Worm (Caenorhabditis elegans) whole organism, L4 larva: Measurements from ENCODE around the gene C25A11.2.
A peak's percentile ranks its signal among the peaks of the same experiment; 100 is the strongest.

Experiments used
- F10B5.3 ChIP-seq: sonication (generic microtip); optimal IDR thresholded peaks from 2 replicates; lab custom pipeline; 2016; ENCODE audit warnings: mild to moderate bottlenecking, missing genetic modification characterization, missing compliant biosample characterization
- F26F4.8 ChIP-seq: fragments of 200-800 bp; sonication (Bioruptor generic); conservative IDR thresholded peaks from 2 replicates; pipeline ENCODE4 v1.3.6; 2022; ENCODE audit warnings: missing genetic modification characterization, missing compliant biosample characterization
- F37D6.2 ChIP-seq: sonication (generic microtip); optimal IDR thresholded peaks from 2 replicates; lab custom pipeline; 2016; ENCODE audit warnings: mild to moderate bottlenecking, missing genetic modification characterization, missing compliant biosample characterization
- T26A8.4 ChIP-seq: fragments of 200-800 bp; sonication (Bioruptor generic); IDR thresholded peaks from 2 replicates; pipeline ENCODE4 v1.3.6; 2022; ENCODE audit warnings: missing genetic modification characterization, missing compliant biosample characterization
- Y75B8A.6 ChIP-seq: fragments of 200-800 bp; sonication (Bioruptor generic); IDR thresholded peaks from 2 replicates; pipeline ENCODE4 v1.3.6; 2022; ENCODE audit warnings: missing genetic modification reagents, missing genetic modification characterization, missing compliant biosample characterization
- ZK546.5 ChIP-seq, 2 experiments: sonication (generic microtip); optimal IDR thresholded peaks; 2 replicates each; lab custom pipeline; 2017; ENCODE audit warnings: missing biosample characterization in 2 of 2, missing genetic modification characterization in 2 of 2
- aha-1 ChIP-seq: fragments of 150-350 bp; peaks from one replicate; lab custom pipeline; 2014; ENCODE audit warnings: missing biosample characterization, missing genetic modification characterization
- ama-1 ChIP-seq: fragments of 150-350 bp; optimal IDR thresholded peaks from 2 replicates; lab custom pipeline; 2014; ENCODE audit warnings: inconsistent platforms, mixed read lengths
- arid-1 ChIP-seq: fragments of 200-800 bp; sonication (Bioruptor generic); conservative IDR thresholded peaks from 2 replicates; pipeline ENCODE4 v1.3.6; 2022; ENCODE audit warnings: missing genetic modification reagents, missing genetic modification characterization, missing compliant biosample characterization
- attf-4 ChIP-seq: sonication (generic microtip); optimal IDR thresholded peaks from 3 replicates; lab custom pipeline; 2017; ENCODE audit warnings: missing biosample characterization, missing genetic modification characterization
- ceh-20 ChIP-seq: fragments of 200-800 bp; sonication (Bioruptor generic); IDR thresholded peaks from 2 replicates; pipeline ENCODE4 v1.3.6; 2022; ENCODE audit warnings: missing genetic modification reagents, missing genetic modification characterization, missing compliant biosample characterization
- ceh-28 ChIP-seq: fragments of 150-350 bp; optimal IDR thresholded peaks from 2 replicates; lab custom pipeline; 2014; ENCODE audit warnings: missing biosample characterization, missing genetic modification reagents, missing genetic modification characterization
- ceh-62 ChIP-seq: sonication (generic microtip); optimal IDR thresholded peaks from 2 replicates; lab custom pipeline; 2017; ENCODE audit warnings: missing biosample characterization, missing genetic modification characterization
- cey-2 ChIP-seq: sonication (generic microtip); optimal IDR thresholded peaks from 3 replicates; lab custom pipeline; 2017; ENCODE audit warnings: missing genetic modification characterization, mild to moderate bottlenecking, missing compliant biosample characterization, antibody characterized with exemption, borderline replicate concordance; ENCODE audit not compliant: insufficient read depth
- daf-16 ChIP-seq, 3 experiments: sonication (generic microtip); optimal IDR thresholded peaks; 2 replicates each; lab custom pipeline; 2016 to 2017; ENCODE audit warnings: missing genetic modification characterization in 3 of 3, missing genetic modification reagents in 3 of 3, mild to moderate bottlenecking in 2 of 3, missing compliant biosample characterization in 2 of 3, missing biosample characterization in 1 of 3, moderate library complexity in 1 of 3
- daf-19 ChIP-seq: fragments of 200-800 bp; sonication (Bioruptor generic); conservative IDR thresholded peaks from 2 replicates; pipeline ENCODE4 v1.3.6; 2022; ENCODE audit warnings: missing genetic modification characterization, missing compliant biosample characterization
- daf-8 ChIP-seq: fragments of 200-800 bp; sonication (Bioruptor generic); IDR thresholded peaks from 2 replicates; pipeline ENCODE4 v1.3.6; 2022; ENCODE audit warnings: missing genetic modification characterization, missing compliant biosample characterization
- dmd-8 ChIP-seq: fragments of 200-800 bp; sonication (Bioruptor generic); IDR thresholded peaks from 2 replicates; pipeline ENCODE4 v1.3.6; 2022; ENCODE audit warnings: missing genetic modification characterization, missing compliant biosample characterization
- dmd-9 ChIP-seq: fragments of 200-800 bp; sonication (Bioruptor generic); IDR thresholded peaks from 2 replicates; pipeline ENCODE4 v1.3.6; 2022; ENCODE audit warnings: missing genetic modification reagents, missing genetic modification characterization, missing compliant biosample characterization
- dpl-1 ChIP-seq: fragments of 150-350 bp; optimal IDR thresholded peaks from 2 replicates; lab custom pipeline; 2014; ENCODE audit warnings: missing biosample characterization, missing genetic modification reagents, missing genetic modification characterization
- dve-1 ChIP-seq: sonication (generic microtip); optimal IDR thresholded peaks from 2 replicates; lab custom pipeline; 2017; ENCODE audit warnings: antibody characterized with exemption, mild to moderate bottlenecking, missing genetic modification characterization, missing compliant biosample characterization; ENCODE audit not compliant: insufficient read depth
- egl-43 ChIP-seq: fragments of 200-800 bp; sonication (Bioruptor generic); IDR thresholded peaks from 2 replicates; pipeline ENCODE4 v1.3.6; 2022; ENCODE audit warnings: missing genetic modification reagents, missing genetic modification characterization, missing compliant biosample characterization
- fkh-10 ChIP-seq: fragments of 150-350 bp; optimal IDR thresholded peaks from 2 replicates; lab custom pipeline; 2014; ENCODE audit warnings: missing biosample characterization, missing genetic modification reagents, missing genetic modification characterization
- fos-1 ChIP-seq: fragments of 150-350 bp; optimal IDR thresholded peaks from 2 replicates; lab custom pipeline; 2014; ENCODE audit warnings: missing biosample characterization, missing genetic modification characterization
- hif-1 ChIP-seq, 2 experiments: sonication (generic microtip); optimal IDR thresholded peaks; 2 replicates each; lab custom pipeline; 2016 to 2017; ENCODE audit warnings: missing compliant biosample characterization in 2 of 2, missing genetic modification characterization in 2 of 2, missing genetic modification reagents in 2 of 2, missing genotype in 2 of 2, mild to moderate bottlenecking in 1 of 2
- jun-1 ChIP-seq: fragments of 150-350 bp; optimal IDR thresholded peaks from 2 replicates; lab custom pipeline; 2014; ENCODE audit warnings: missing biosample characterization, missing genetic modification reagents, missing genetic modification characterization
- lin-15B ChIP-seq: fragments of 150-350 bp; sonication (generic microtip); optimal IDR thresholded peaks from 3 replicates; lab custom pipeline; 2014; ENCODE audit warnings: missing biosample characterization, missing genetic modification characterization
- lin-29 ChIP-seq: fragments of 200-800 bp; sonication (Bioruptor generic); IDR thresholded peaks from 2 replicates; pipeline ENCODE4 v1.3.6; 2022; ENCODE audit warnings: missing genetic modification reagents, missing genetic modification characterization, missing compliant biosample characterization
- lin-38 ChIP-seq: fragments of 200-800 bp; sonication (Bioruptor generic); IDR thresholded peaks from 2 replicates; pipeline ENCODE4 v1.3.6; 2022; ENCODE audit warnings: missing genetic modification reagents, missing genetic modification characterization, missing compliant biosample characterization
- madf-5 ChIP-seq, 2 experiments: fragments of 200-800 bp; sonication (Bioruptor generic); IDR thresholded peaks; 2 replicates each; pipeline ENCODE4 v1.3.6; 2022; ENCODE audit warnings: missing compliant biosample characterization in 2 of 2, missing genetic modification characterization in 2 of 2
- mdt-29 ChIP-seq: fragments of 200-800 bp; sonication (Bioruptor generic); IDR thresholded peaks from 2 replicates; pipeline ENCODE4 v1.3.6; 2022; ENCODE audit warnings: missing genetic modification reagents, missing genetic modification characterization, missing compliant biosample characterization
- mes-2 ChIP-seq: sonication (generic microtip); optimal IDR thresholded peaks from 2 replicates; lab custom pipeline; 2016; ENCODE audit warnings: missing genotype, mild to moderate bottlenecking, missing genetic modification characterization, missing compliant biosample characterization; ENCODE audit not compliant: poor library complexity, severe bottlenecking
- mxl-2 ChIP-seq: fragments of 200-800 bp; sonication (Bioruptor generic); conservative IDR thresholded peaks from 2 replicates; pipeline ENCODE4 v1.3.6; 2022; ENCODE audit warnings: missing genetic modification reagents, missing genetic modification characterization, missing compliant biosample characterization
- mxl-3 ChIP-seq: fragments of 200-800 bp; sonication (Bioruptor generic); optimal IDR thresholded peaks from 2 replicates; lab custom pipeline; 2018; ENCODE audit warnings: mild to moderate bottlenecking, missing genetic modification characterization, missing compliant biosample characterization
- nhr-10 ChIP-seq: fragments of 150-350 bp; optimal IDR thresholded peaks from 2 replicates; lab custom pipeline; 2014; ENCODE audit warnings: missing biosample characterization, missing genetic modification characterization
- nhr-102 ChIP-seq: sonication (generic microtip); optimal IDR thresholded peaks from 2 replicates; lab custom pipeline; 2016; ENCODE audit warnings: mild to moderate bottlenecking, missing genetic modification characterization, moderate library complexity, missing compliant biosample characterization
- nhr-11 ChIP-seq: fragments of 150-350 bp; optimal IDR thresholded peaks from 2 replicates; lab custom pipeline; 2014; ENCODE audit warnings: missing biosample characterization, missing genetic modification characterization
- nhr-237 ChIP-seq: sonication (generic microtip); optimal IDR thresholded peaks from 2 replicates; lab custom pipeline; 2017; ENCODE audit warnings: missing biosample characterization, missing genetic modification characterization
- nhr-41 ChIP-seq: fragments of 200-800 bp; sonication (Bioruptor generic); IDR thresholded peaks from 2 replicates; pipeline ENCODE4 v1.3.6; 2022; ENCODE audit warnings: missing genetic modification reagents, missing genetic modification characterization, missing compliant biosample characterization
- nhr-42 ChIP-seq: fragments of 200-800 bp; sonication (Bioruptor generic); IDR thresholded peaks from 2 replicates; pipeline ENCODE4 v1.3.6; 2022; ENCODE audit warnings: missing genetic modification characterization, missing compliant biosample characterization
- nhr-6 ChIP-seq: fragments of 150-350 bp; optimal IDR thresholded peaks from 2 replicates; lab custom pipeline; 2014; ENCODE audit warnings: missing biosample characterization, missing genetic modification characterization
- nhr-76 ChIP-seq: fragments of 150-350 bp; optimal IDR thresholded peaks from 2 replicates; lab custom pipeline; 2014; ENCODE audit warnings: missing biosample characterization, missing genetic modification characterization
- nhr-77 ChIP-seq: fragments of 150-350 bp; optimal IDR thresholded peaks from 2 replicates; lab custom pipeline; 2014; ENCODE audit warnings: missing biosample characterization, missing genetic modification characterization
- pqm-1 ChIP-seq: sonication (generic microtip); optimal IDR thresholded peaks from 2 replicates; lab custom pipeline; 2017; ENCODE audit warnings: missing biosample characterization, missing genetic modification characterization
- rbr-2 ChIP-seq: sonication (generic microtip); optimal IDR thresholded peaks from 2 replicates; lab custom pipeline; 2016; ENCODE audit warnings: missing genotype, missing genetic modification characterization, missing compliant biosample characterization
- set-16 ChIP-seq: fragments of 200-800 bp; sonication (Bioruptor generic); IDR thresholded peaks from 2 replicates; pipeline ENCODE4 v1.3.6; 2022; ENCODE audit warnings: missing genetic modification reagents, missing genetic modification characterization, missing compliant biosample characterization
- spr-1 ChIP-seq: sonication (generic microtip); optimal IDR thresholded peaks from 2 replicates; lab custom pipeline; 2016; ENCODE audit warnings: mild to moderate bottlenecking, missing genetic modification characterization, missing compliant biosample characterization
- spr-3 ChIP-seq: fragments of 200-800 bp; sonication (Bioruptor generic); optimal IDR thresholded peaks from 2 replicates; lab custom pipeline; 2018; ENCODE audit warnings: mild to moderate bottlenecking, missing genetic modification characterization, missing compliant biosample characterization
- tag-97 ChIP-seq: fragments of 200-800 bp; sonication (Bioruptor generic); IDR thresholded peaks from 2 replicates; pipeline ENCODE4 v1.3.6; 2022; ENCODE audit warnings: missing genetic modification characterization, missing compliant biosample characterization
- unc-39 ChIP-seq: sonication (generic microtip); optimal IDR thresholded peaks from 2 replicates; lab custom pipeline; 2017; ENCODE audit warnings: missing biosample characterization, missing genetic modification characterization
- vab-7 ChIP-seq: fragments of 200-800 bp; sonication (Bioruptor generic); IDR thresholded peaks from 2 replicates; pipeline ENCODE4 v1.3.6; 2022; ENCODE audit warnings: missing genetic modification reagents, missing genetic modification characterization, missing compliant biosample characterization
- zfp-3 ChIP-seq: fragments of 200-800 bp; sonication (Bioruptor generic); conservative IDR thresholded peaks from 2 replicates; pipeline ENCODE4 v1.3.6; 2022; ENCODE audit warnings: missing genetic modification reagents, missing genetic modification characterization, missing compliant biosample characterization
- zip-11 ChIP-seq: fragments of 200-800 bp; sonication (Bioruptor generic); IDR thresholded peaks from 2 replicates; pipeline ENCODE4 v1.3.6; 2022; ENCODE audit warnings: missing genetic modification characterization, missing compliant biosample characterization

C25A11.2 gene

DNA sequence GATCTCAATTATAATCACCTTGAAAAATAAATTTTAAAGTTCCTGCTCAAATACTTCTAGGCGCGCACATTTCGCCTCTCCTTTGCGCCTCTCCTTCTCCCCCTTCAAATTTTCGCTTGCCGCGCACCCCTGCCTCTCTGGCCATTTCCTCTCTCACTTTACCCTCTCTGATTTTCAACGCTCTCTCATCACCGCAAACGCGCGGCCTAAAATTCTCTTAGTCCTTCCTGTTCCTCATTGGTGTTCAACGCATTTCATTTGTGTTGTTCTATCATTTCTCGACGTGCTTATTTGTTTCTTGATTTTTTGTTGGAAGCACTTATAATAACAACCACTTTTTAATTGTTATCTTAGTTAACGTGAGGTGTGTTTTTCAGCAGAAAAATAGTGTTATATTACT is at the start of gene C25A11.2:
Gene C25A11.2, plus strand, starts transcription at position 238 of the 400 bp plus-strand sequence.
- TF ChIP-seq nhr-76 (tag; lab: Kevin White, UChicago) (no peak), nhr-41 (GFP tag; lab: Robert Waterston, UW) (no peak), hif-1 (tag; optimal IDR thresholded peaks at IDR 0.05; lab: Kevin White, UChicago) (peak in 1 of 2 experiments; percentile 51), dpl-1 (peak; percentile 64), ama-1 (no peak), set-16 (peak; percentile 53), lin-29 (GFP tag; lab: Robert Waterston, UW) (no peak), mdt-29 (GFP tag; lab: Robert Waterston, UW) (no peak), madf-5 (GFP tag; IDR thresholded peaks at IDR 0.05; lab: Robert Waterston, UW) (no peak), mxl-3 (GFP tag; lab: Kevin White, UChicago) (peak; percentile 23), dve-1 (tag; lab: Kevin White, UChicago) (peak; percentile 38), nhr-10 (tag; lab: Kevin White, UChicago) (no peak), tag-97 (GFP tag; lab: Robert Waterston, UW) (no peak), nhr-11 (tag; lab: Kevin White, UChicago) (no peak), daf-19 (no peak), daf-8 (GFP tag; lab: Robert Waterston, UW) (no peak), spr-3 (no peak), fkh-10 (GFP tag; lab: Kevin White, UChicago) (peak; percentile 64), T26A8.4 (GFP tag; lab: Robert Waterston, UW) (no peak), nhr-42 (GFP tag; lab: Robert Waterston, UW) (no peak), rbr-2 (tag; lab: Kevin White, UChicago) (peak; percentile 42), egl-43 (no peak), mxl-2 (GFP tag; lab: Robert Waterston, UW) (no peak), nhr-102 (tag; lab: Kevin White, UChicago) (no peak), mes-2 (tag; lab: Kevin White, UChicago) (peak; percentile 88), zfp-3 (GFP tag; lab: Robert Waterston, UW) (no peak), lin-38 (GFP tag; lab: Robert Waterston, UW) (no peak), F10B5.3 (tag; lab: Kevin White, UChicago) (peak; percentile 21), aha-1 (tag; lab: Kevin White, UChicago) (peak; percentile 58), ZK546.5 (tag; optimal IDR thresholded peaks at IDR 0.05; lab: Kevin White, UChicago) (no peak), Y75B8A.6 (GFP tag; lab: Robert Waterston, UW) (no peak), arid-1 (GFP tag; lab: Robert Waterston, UW) (no peak), unc-39 (tag; lab: Kevin White, UChicago) (no peak), dmd-9 (GFP tag; lab: Robert Waterston, UW) (no peak), zip-11 (GFP tag; lab: Robert Waterston, UW) (no peak), cey-2 (no peak), ceh-28 (tag; lab: Kevin White, UChicago) (no peak), ceh-20 (no peak), daf-16 (GFP tag; optimal IDR thresholded peaks at IDR 0.05; lab: Kevin White, UChicago) (no peak), daf-16 (tag; optimal IDR thresholded peaks at IDR 0.05; lab: Kevin White, UChicago) (peak; percentile 42), spr-1 (tag; lab: Kevin White, UChicago) (no peak), fos-1 (tag; lab: Kevin White, UChicago) (no peak), vab-7 (GFP tag; lab: Robert Waterston, UW) (no peak), F26F4.8 (GFP tag; lab: Robert Waterston, UW) (no peak), nhr-6 (tag; lab: Kevin White, UChicago) (peak; percentile 64), pqm-1 (tag; lab: Kevin White, UChicago) (no peak), attf-4 (tag; lab: Kevin White, UChicago) (no peak), dmd-8 (GFP tag; lab: Robert Waterston, UW) (no peak), jun-1 (tag; lab: Kevin White, UChicago) (no peak), nhr-237 (tag; lab: Kevin White, UChicago) (no peak), lin-15B (tag; lab: Kevin White, UChicago) (no peak), F37D6.2 (tag; lab: Kevin White, UChicago) (no peak), ceh-62 (tag; lab: Kevin White, UChicago) (no peak), nhr-77 (tag; lab: Kevin White, UChicago) (no peak)
